Worm (Caenorhabditis elegans) whole organism, L2 larva: Measurements from ENCODE around the gene Y48A6B.3.

Source experiments
- F13H6.1 ChIP-seq: sonication (generic microtip); optimal IDR thresholded peaks from 2 replicates; lab custom pipeline; 2016; ENCODE audit warnings: missing genetic modification characterization, missing compliant biosample characterization
- aly-2 ChIP-seq: fragments of 150-350 bp; optimal IDR thresholded peaks from 2 replicates; lab custom pipeline; 2014; ENCODE audit warnings: missing biosample characterization, missing genetic modification characterization
- nhr-23 ChIP-seq: fragments of 150-350 bp; optimal IDR thresholded peaks from 2 replicates; lab custom pipeline; 2014; ENCODE audit warnings: missing biosample characterization, missing genetic modification reagents, missing genetic modification characterization
- skn-1 ChIP-seq: sonication (generic microtip); optimal IDR thresholded peaks from 2 replicates; lab custom pipeline; 2017; ENCODE audit warnings: missing biosample characterization, missing genetic modification characterization

- no peak for TF ChIP-seq aly-2 (tag; lab: Kevin White, UChicago)
- no peak for TF ChIP-seq skn-1 (tag; lab: Kevin White, UChicago)
- TF ChIP-seq nhr-23 (tag; lab: Kevin White, UChicago), result no peak
- no peak for TF ChIP-seq F13H6.1 (tag; lab: Kevin White, UChicago)
Observed at ce11 chrIII:10962910-10963309, 45.1 kb upstream of the Y48A6B.3 start.
